Fruit fly (Drosophila melanogaster): ENCODE measurements around the gene Zw10.

Gene Zw10

DNA sequence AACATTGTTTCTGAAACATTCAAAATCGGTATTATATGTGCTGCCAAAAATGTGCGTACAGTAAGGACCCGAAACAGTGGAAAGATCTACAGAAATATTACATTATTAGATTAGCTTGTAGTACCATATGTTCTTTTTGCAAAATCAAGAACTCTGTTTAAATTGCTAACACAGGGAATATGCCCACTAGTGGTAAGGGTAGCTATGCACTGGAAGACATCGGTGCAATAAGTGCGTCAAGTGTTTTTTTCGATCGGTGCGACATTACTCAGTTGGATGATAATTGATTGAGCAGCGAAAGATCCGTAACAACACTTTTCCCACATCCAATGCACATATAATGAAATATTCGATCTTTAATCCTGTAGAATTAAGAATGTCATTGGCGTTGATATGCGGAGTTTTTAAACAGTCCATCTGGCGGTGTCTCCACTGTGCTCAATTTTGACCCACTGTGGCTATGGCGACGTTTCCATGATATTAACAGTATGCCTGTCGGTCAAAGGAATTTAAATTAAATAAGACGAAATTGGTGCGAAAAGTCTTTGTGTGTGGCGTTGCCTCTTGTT lies 31.2 kb downstream of the Zw10 start (continued):
- no peak for TF ChIP-seq hbn (GFP tag; IDR thresholded peaks at IDR 0.05; ENCODE audit: partially characterized antibody)
- no peak for TF ChIP-seq CTCF (GFP tag; optimal IDR thresholded peaks at IDR 0.05)
- TF ChIP-seq sima (GFP tag; optimal IDR thresholded peaks at IDR 0.05) = no peak
- no peak for TF ChIP-seq chm (GFP tag; IDR thresholded peaks at IDR 0.05)
- TF ChIP-seq gro (GFP tag; optimal IDR thresholded peaks at IDR 0.05) = no peak
- no peak for TF ChIP-seq Scr (GFP tag; IDR thresholded peaks at IDR 0.05; ENCODE audit: partially characterized antibody)
- no peak for TF ChIP-seq Deaf1 (tag; optimal IDR thresholded peaks at IDR 0.05)
- no peak for TF ChIP-seq Dbx (GFP tag; IDR thresholded peaks at IDR 0.05)
- TF ChIP-seq CG14667 (GFP tag; IDR thresholded peaks at IDR 0.05) = no peak
- TF ChIP-seq CG14710 (tag; optimal IDR thresholded peaks at IDR 0.05) = no peak
- no peak for TF ChIP-seq Camta (GFP tag; optimal IDR thresholded peaks at IDR 0.05)
- TF ChIP-seq pnt (GFP tag; optimal IDR thresholded peaks at IDR 0.05) = no peak
- TF ChIP-seq repo (GFP tag; optimal IDR thresholded peaks at IDR 0.05) = no peak
- TF ChIP-seq CG32772 (GFP tag; IDR thresholded peaks at IDR 0.05) = no peak
- TF ChIP-seq Myb (GFP tag; optimal IDR thresholded peaks at IDR 0.05) = no peak
- TF ChIP-seq CG8765 (GFP tag; IDR thresholded peaks at IDR 0.05) = no peak
- TF ChIP-seq Optix (GFP tag; IDR thresholded peaks at IDR 0.05) = no peak
- TF ChIP-seq H2.0 (GFP tag; IDR thresholded peaks at IDR 0.05) = no peak
- no peak for TF ChIP-seq vnd (GFP tag; IDR thresholded peaks at IDR 0.05; ENCODE audit: partially characterized antibody)
- no peak for TF ChIP-seq dm (GFP tag; optimal IDR thresholded peaks at IDR 0.05)
- no peak for TF ChIP-seq kay (GFP tag; optimal IDR thresholded peaks at IDR 0.05)
- no peak for TF ChIP-seq bowl (GFP tag; IDR thresholded peaks at IDR 0.05)
- no peak for TF ChIP-seq CG5245 (GFP tag; optimal IDR thresholded peaks at IDR 0.05)
- TF ChIP-seq Doc2 (GFP tag; IDR thresholded peaks at IDR 0.05) = no peak
- no peak for TF ChIP-seq hkb (optimal IDR thresholded peaks at IDR 0.05)
- no peak for TF ChIP-seq hkb (GFP tag; IDR thresholded peaks at IDR 0.05)
- no peak for TF ChIP-seq dmrt11E (tag; optimal IDR thresholded peaks at IDR 0.05)
- TF ChIP-seq insv (GFP tag; optimal IDR thresholded peaks at IDR 0.05) = no peak
- no peak for TF ChIP-seq CG2129 (GFP tag; IDR thresholded peaks at IDR 0.05; ENCODE audit: partially characterized antibody)
- no peak for TF ChIP-seq CG10462 (GFP tag; optimal IDR thresholded peaks at IDR 0.05)
- no peak for TF ChIP-seq CG13424 (tag; optimal IDR thresholded peaks at IDR 0.05)
- peak; percentile 32 for TF ChIP-seq CG17359 (tag; optimal IDR thresholded peaks at IDR 0.05)
- TF ChIP-seq CG8290 (GFP tag; optimal IDR thresholded peaks at IDR 0.05) = no peak
- TF ChIP-seq CG8290 (tag; optimal IDR thresholded peaks at IDR 0.05) = no peak
- TF ChIP-seq Doc3 (GFP tag; IDR thresholded peaks at IDR 0.05; ENCODE audit: partially characterized antibody) = no peak
- TF ChIP-seq nau (GFP tag; optimal IDR thresholded peaks at IDR 0.05) = no peak
- no peak for TF ChIP-seq CG10274 (GFP tag; optimal IDR thresholded peaks at IDR 0.05)
- no peak for TF ChIP-seq CG8359 (GFP tag; optimal IDR thresholded peaks at IDR 0.05; ENCODE audit: borderline replicate concordance)
- no peak for TF ChIP-seq stc (GFP tag; IDR thresholded peaks at IDR 0.05)
- TF ChIP-seq CG18599 (GFP tag; optimal IDR thresholded peaks at IDR 0.05) = no peak
- TF ChIP-seq slbo (GFP tag; IDR thresholded peaks at IDR 0.05) = peak; percentile 21; the same call in 1 of the 2 replicates
- TF ChIP-seq HLH3B (GFP tag; IDR thresholded peaks at IDR 0.05) = 0 out of 2 replicates have a peak, but pooled peaks have one; percentile 11
- TF ChIP-seq Bgb (GFP tag; IDR thresholded peaks at IDR 0.05; ENCODE audit: partially characterized antibody) = no peak
- TF ChIP-seq salm (tag; optimal IDR thresholded peaks at IDR 0.05) = no peak
- no peak for TF ChIP-seq peb (GFP tag; IDR thresholded peaks at IDR 0.05)
- no peak for TF ChIP-seq CG2678 (tag; optimal IDR thresholded peaks at IDR 0.05)
- TF ChIP-seq CG12299 (tag; optimal IDR thresholded peaks at IDR 0.05) = no peak
- no peak for TF ChIP-seq HmgZ (tag; optimal IDR thresholded peaks at IDR 0.05)
- no peak for TF ChIP-seq dpn (GFP tag; optimal IDR thresholded peaks at IDR 0.05)
- no peak for TF ChIP-seq Gug (GFP tag; IDR thresholded peaks at IDR 0.05)
- TF ChIP-seq mam (GFP tag; optimal IDR thresholded peaks at IDR 0.05) = no peak
- no peak for TF ChIP-seq CG2712 (tag; optimal IDR thresholded peaks at IDR 0.05)
